Fruit fly (Drosophila melanogaster): ENCODE results near the gene Atg8a.

Gene Atg8a

dm6 chrX:10740953-10741500, 27.1 kb downstream of the Atg8a start (continued):
- TF ChIP-seq chinmo (GFP tag; IDR thresholded peaks at IDR 0.05; ENCODE audit: partially characterized antibody), result no peak
- TF ChIP-seq MESR4 (GFP tag; optimal IDR thresholded peaks at IDR 0.05), result no peak
- TF ChIP-seq CG6254 (GFP tag; optimal IDR thresholded peaks at IDR 0.05), result peak; percentile 2
- TF ChIP-seq ftz-f1 (GFP tag; optimal IDR thresholded peaks at IDR 0.05), result no peak
- TF ChIP-seq Xbp1 (GFP tag; optimal IDR thresholded peaks at IDR 0.05), result no peak
- no peak for TF ChIP-seq NFAT (GFP tag; IDR thresholded peaks at IDR 0.05)
- no peak for TF ChIP-seq CG33213 (GFP tag; optimal IDR thresholded peaks at IDR 0.05)
- TF ChIP-seq zen2 (GFP tag; IDR thresholded peaks at IDR 0.05; ENCODE audit: partially characterized antibody), result no peak
- no peak for TF ChIP-seq NfI (GFP tag; optimal IDR thresholded peaks at IDR 0.05)
- peak; percentile 27 for TF ChIP-seq phol (tag; optimal IDR thresholded peaks at IDR 0.05)
- no peak for TF ChIP-seq exex (tag; optimal IDR thresholded peaks at IDR 0.05)
- no peak for TF ChIP-seq en (GFP tag; optimal IDR thresholded peaks at IDR 0.05)
- TF ChIP-seq tna (GFP tag; IDR thresholded peaks at IDR 0.05; ENCODE audit: partially characterized antibody), result no peak
- no peak for TF ChIP-seq stwl (tag; optimal IDR thresholded peaks at IDR 0.05)
- TF ChIP-seq so (GFP tag; IDR thresholded peaks at IDR 0.05), result no peak
- TF ChIP-seq twi (tag; optimal IDR thresholded peaks at IDR 0.05), result no peak
- no peak for TF ChIP-seq NC2α (GFP tag; optimal IDR thresholded peaks at IDR 0.05)
- no peak for TF ChIP-seq tll (GFP tag; optimal IDR thresholded peaks at IDR 0.05)
- TF ChIP-seq ttk (GFP tag; IDR thresholded peaks at IDR 0.05), result no peak
- peak; percentile 65 for TF ChIP-seq dmrt99B (tag; optimal IDR thresholded peaks at IDR 0.05)
- no peak for TF ChIP-seq chif (GFP tag; optimal IDR thresholded peaks at IDR 0.05)
- TF ChIP-seq PHDP (tag; optimal IDR thresholded peaks at IDR 0.05), result no peak
- TF ChIP-seq dan (GFP tag; IDR thresholded peaks at IDR 0.05), result no peak
- TF ChIP-seq kni (GFP tag; optimal IDR thresholded peaks at IDR 0.05), result no peak
- no peak for TF ChIP-seq CG16815 (GFP tag; optimal IDR thresholded peaks at IDR 0.05)
- no peak for TF ChIP-seq CG15073 (GFP tag; optimal IDR thresholded peaks at IDR 0.05)
- TF ChIP-seq CG17802 (tag; optimal IDR thresholded peaks at IDR 0.05), result no peak
- TF ChIP-seq CG10321 (GFP tag; IDR thresholded peaks at IDR 0.05), result no peak
- TF ChIP-seq CG12071 (GFP tag; optimal IDR thresholded peaks at IDR 0.05), result no peak
- no peak for TF ChIP-seq crp (GFP tag; optimal IDR thresholded peaks at IDR 0.05)
- TF ChIP-seq CG16779 (GFP tag; IDR thresholded peaks at IDR 0.05), result no peak
- no peak for TF ChIP-seq Dll (GFP tag; IDR thresholded peaks at IDR 0.05; ENCODE audit: partially characterized antibody)
- TF ChIP-seq Jarid2 (GFP tag; optimal IDR thresholded peaks at IDR 0.05), result no peak
- TF ChIP-seq tx (GFP tag; optimal IDR thresholded peaks at IDR 0.05), result no peak
- TF ChIP-seq nmo (GFP tag; optimal IDR thresholded peaks at IDR 0.05), result peak; percentile 72
- TF ChIP-seq ci (GFP tag; IDR thresholded peaks at IDR 0.05), result no peak
- TF ChIP-seq CG7987 (GFP tag; optimal IDR thresholded peaks at IDR 0.05), result no peak
- no peak for TF ChIP-seq CG8924 (tag; optimal IDR thresholded peaks at IDR 0.05)

dm6 chrX:10739614-10740436, 28.3 kb downstream of the Atg8a start:
- TF ChIP-seq rib (GFP tag; IDR thresholded peaks at IDR 0.05), result no peak
- TF ChIP-seq slbo (GFP tag; IDR thresholded peaks at IDR 0.05), result peak; percentile 16; the same call in 1 of the 2 replicates
- TF ChIP-seq sqz (GFP tag; optimal IDR thresholded peaks at IDR 0.05), result no peak
- TF ChIP-seq CG6175 (GFP tag; IDR thresholded peaks at IDR 0.05), result no peak
- TF ChIP-seq CG10267 (tag; optimal IDR thresholded peaks at IDR 0.05), result no peak
- no peak for TF ChIP-seq Dek (tag; optimal IDR thresholded peaks at IDR 0.05)
- TF ChIP-seq CG8290 (GFP tag; optimal IDR thresholded peaks at IDR 0.05), result no peak
- peak in 1 of 2 experiments; percentile 45 for TF ChIP-seq CG8290 (tag; optimal IDR thresholded peaks at IDR 0.05)
- TF ChIP-seq CG14050 (GFP tag; IDR thresholded peaks at IDR 0.05), result no peak
- TF ChIP-seq Atf3 (GFP tag; optimal IDR thresholded peaks at IDR 0.05), result no peak
- TF ChIP-seq CG15696 (tag; optimal IDR thresholded peaks at IDR 0.05), result no peak
- TF ChIP-seq HLH3B (GFP tag; IDR thresholded peaks at IDR 0.05), result 0 out of 2 replicates have a peak, but pooled peaks have one; percentile 9
- TF ChIP-seq gsb (GFP tag; IDR thresholded peaks at IDR 0.05), result no peak
